Fruit fly (Drosophila melanogaster): Measurements from ENCODE around the gene CG13623.

CG13623 gene

DNA sequence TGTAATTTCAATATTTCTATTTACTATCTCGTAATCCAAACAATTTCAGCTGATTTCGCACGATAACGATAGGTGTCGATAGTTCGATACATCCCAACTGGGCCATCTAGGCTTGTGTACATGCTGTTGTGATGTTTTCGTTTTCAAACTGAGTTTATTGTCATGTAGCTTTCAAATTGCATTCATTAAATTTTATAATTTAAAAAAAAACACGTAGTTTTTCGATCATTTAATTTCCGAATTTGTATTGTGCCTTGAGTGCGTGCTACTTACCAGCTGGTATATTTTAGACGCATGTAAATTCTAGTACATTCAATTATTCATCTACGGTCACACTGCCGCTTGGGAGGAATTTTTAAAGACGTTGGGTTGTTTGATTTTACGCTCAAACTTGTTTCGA lies at the start of gene CG13623, which contains the start of gene ana1:
CG13623 (minus strand) TSS at position 231 of the 400 bp plus-strand sequence.
ana1 (plus strand) TSS at position 249 of the 400 bp plus-strand sequence.
- TF ChIP-seq CG32121 (GFP tag; IDR thresholded peaks at IDR 0.05) (no peak), CG34367 (tag; optimal IDR thresholded peaks at IDR 0.05) (no peak), CG12605 (GFP tag; IDR thresholded peaks at IDR 0.05) (no peak)

DNA sequence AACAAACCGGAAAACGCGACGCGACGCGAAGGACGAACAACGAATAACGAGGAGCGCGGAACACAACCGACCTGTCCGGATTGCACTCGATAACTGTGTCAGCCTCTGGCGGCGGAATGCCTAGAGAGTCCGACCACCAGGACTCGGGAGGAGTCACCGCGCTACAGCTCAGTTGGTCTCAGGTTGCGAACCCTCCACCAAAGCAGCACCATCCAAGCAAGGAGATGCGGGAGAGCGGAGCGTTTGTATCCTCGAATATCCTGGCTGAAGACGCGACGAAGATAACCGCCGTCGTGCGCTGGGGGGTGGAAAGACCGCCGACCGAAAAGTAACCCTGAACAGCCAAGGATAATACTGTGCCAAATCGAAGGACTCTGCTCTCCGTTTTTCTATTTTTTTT lies 47.0 kb upstream of the CG13623 start:
- TF ChIP-seq CG14655 (GFP tag; optimal IDR thresholded peaks at IDR 0.05), result no peak
- no peak for TF ChIP-seq CG9948 (tag; optimal IDR thresholded peaks at IDR 0.05)
- no peak for TF ChIP-seq Ets98B (GFP tag; IDR thresholded peaks at IDR 0.05)
- no peak for TF ChIP-seq D1 (tag; optimal IDR thresholded peaks at IDR 0.05)
- TF ChIP-seq Pif1A (GFP tag; optimal IDR thresholded peaks at IDR 0.05), result no peak
- TF ChIP-seq Pif1B (GFP tag; optimal IDR thresholded peaks at IDR 0.05), result no peak
- no peak for TF ChIP-seq gl (tag; optimal IDR thresholded peaks at IDR 0.05)
- no peak for TF ChIP-seq CG13204 (GFP tag; optimal IDR thresholded peaks at IDR 0.05)
- no peak for TF ChIP-seq CG12605 (GFP tag; IDR thresholded peaks at IDR 0.05)
- no peak for TF ChIP-seq CG4496 (GFP tag; IDR thresholded peaks at IDR 0.05)
- TF ChIP-seq EcR (GFP tag; optimal IDR thresholded peaks at IDR 0.05), result no peak
- TF ChIP-seq Snoo (tag; optimal IDR thresholded peaks at IDR 0.05), result no peak

DNA sequence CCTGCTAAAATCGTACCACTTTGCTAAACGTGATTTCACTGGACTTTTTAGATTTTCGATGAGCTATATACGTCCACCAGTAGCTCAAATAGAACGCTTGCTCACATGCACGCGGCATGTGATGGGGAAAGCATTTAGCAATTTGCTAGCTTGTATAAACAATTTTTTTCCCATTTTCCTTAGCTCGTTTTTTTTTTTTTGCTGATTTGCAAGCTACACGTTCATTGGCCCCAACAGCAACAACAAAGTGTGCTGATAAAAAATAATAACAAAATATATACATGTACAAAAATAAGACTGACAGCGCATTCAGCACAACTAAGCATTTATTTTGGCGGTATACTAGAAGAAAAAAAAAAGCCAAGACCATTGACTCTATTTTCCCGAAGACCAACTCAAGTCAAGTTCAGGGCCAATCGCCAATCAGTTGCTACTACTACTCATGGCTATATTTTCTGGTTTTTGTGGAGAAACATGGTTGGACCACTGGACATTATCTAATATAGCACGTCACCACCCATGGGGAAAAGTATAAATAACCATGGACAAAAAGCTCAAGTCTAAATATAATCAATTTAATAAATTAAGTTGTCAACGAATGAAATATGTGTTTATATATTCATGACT lies 45.5 kb upstream of the CG13623 start:
- TF ChIP-seq fd96Ca (GFP tag; IDR thresholded peaks at IDR 0.05), result no peak
- no peak for TF ChIP-seq CG34367 (tag; optimal IDR thresholded peaks at IDR 0.05)
- no peak for TF ChIP-seq CG12605 (GFP tag; IDR thresholded peaks at IDR 0.05)
- no peak for TF ChIP-seq CG8159 (tag; optimal IDR thresholded peaks at IDR 0.05)
- no peak for TF ChIP-seq D1 (tag; optimal IDR thresholded peaks at IDR 0.05)
- TF ChIP-seq CG9948 (tag; optimal IDR thresholded peaks at IDR 0.05), result no peak
- no peak for TF ChIP-seq EcR (GFP tag; optimal IDR thresholded peaks at IDR 0.05)

DNA sequence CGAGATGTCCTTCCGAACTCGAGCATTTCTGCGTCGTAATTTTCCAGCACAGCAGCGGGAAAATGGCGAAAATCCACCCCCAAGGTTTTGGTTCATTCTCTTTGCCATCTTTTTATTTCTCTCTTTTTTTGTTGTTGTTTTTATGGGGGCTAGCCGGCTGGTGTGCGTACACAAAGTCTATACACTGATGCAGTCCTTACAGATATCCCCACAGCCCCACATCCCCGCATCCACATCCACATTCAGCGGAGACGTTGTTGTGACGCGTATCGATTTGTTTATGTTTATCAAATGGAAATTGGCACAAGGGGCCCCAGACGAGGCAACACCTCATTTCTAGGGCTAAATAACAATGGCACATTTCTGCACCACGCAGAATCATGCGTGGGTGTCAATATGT lies 44.8 kb upstream of the CG13623 start:
- TF ChIP-seq CG15710 (tag; optimal IDR thresholded peaks at IDR 0.05) (no peak), CG12605 (GFP tag; IDR thresholded peaks at IDR 0.05) (no peak), CG8301 (tag; optimal IDR thresholded peaks at IDR 0.05) (no peak), CG32121 (GFP tag; IDR thresholded peaks at IDR 0.05) (no peak), CG13204 (GFP tag; optimal IDR thresholded peaks at IDR 0.05) (no peak), Pif1A (GFP tag; optimal IDR thresholded peaks at IDR 0.05) (no peak), CG34367 (tag; optimal IDR thresholded peaks at IDR 0.05) (no peak), CG8159 (tag; optimal IDR thresholded peaks at IDR 0.05) (no peak), CG14655 (GFP tag; optimal IDR thresholded peaks at IDR 0.05) (no peak), Pif1B (GFP tag; optimal IDR thresholded peaks at IDR 0.05) (no peak), gl (tag; optimal IDR thresholded peaks at IDR 0.05) (no peak), CG10348 (GFP tag; IDR thresholded peaks at IDR 0.05) (no peak)

DNA sequence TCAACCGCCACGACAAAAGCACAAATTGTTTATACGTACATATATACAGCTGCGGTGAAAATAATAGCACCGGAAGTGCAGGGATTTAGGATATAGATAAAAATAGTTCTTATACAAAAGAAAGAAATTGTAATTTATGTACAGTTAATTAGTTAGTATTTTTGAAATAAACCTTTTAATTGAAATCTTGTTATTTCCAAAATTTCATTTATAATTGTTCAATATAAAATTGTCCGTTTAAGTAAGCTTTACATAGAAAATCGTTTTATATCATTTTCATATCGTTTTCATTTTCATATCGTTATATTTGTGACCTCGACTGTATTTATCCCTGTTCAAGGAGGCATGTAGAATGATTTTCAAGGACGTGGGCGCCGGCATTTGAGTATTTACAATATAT lies 43.8 kb upstream of the CG13623 start:
- TF ChIP-seq CG8159 (tag; optimal IDR thresholded peaks at IDR 0.05) (peak; percentile 83), CG10348 (GFP tag; IDR thresholded peaks at IDR 0.05) (no peak), CG13204 (GFP tag; optimal IDR thresholded peaks at IDR 0.05) (no peak), rn (GFP tag; IDR thresholded peaks at IDR 0.05) (no peak), CG4496 (GFP tag; IDR thresholded peaks at IDR 0.05) (no peak), gl (tag; optimal IDR thresholded peaks at IDR 0.05) (no peak), Pif1A (GFP tag; optimal IDR thresholded peaks at IDR 0.05) (no peak), fd96Ca (GFP tag; IDR thresholded peaks at IDR 0.05) (no peak), Snoo (tag; optimal IDR thresholded peaks at IDR 0.05) (peak; percentile 27), CG34367 (tag; optimal IDR thresholded peaks at IDR 0.05) (peak; percentile 33), CG9948 (tag; optimal IDR thresholded peaks at IDR 0.05) (peak; percentile 67), CG32121 (GFP tag; IDR thresholded peaks at IDR 0.05) (no peak), D1 (tag; optimal IDR thresholded peaks at IDR 0.05) (peak; percentile 35), CG12605 (GFP tag; IDR thresholded peaks at IDR 0.05) (no peak), CG17806 (tag; optimal IDR thresholded peaks at IDR 0.05) (peak; percentile 40), CG15710 (tag; optimal IDR thresholded peaks at IDR 0.05) (peak; percentile 70), Ets98B (GFP tag; IDR thresholded peaks at IDR 0.05) (no peak), CG8301 (tag; optimal IDR thresholded peaks at IDR 0.05) (peak; percentile 9), CG14655 (GFP tag; optimal IDR thresholded peaks at IDR 0.05) (peak; percentile 17)

DNA sequence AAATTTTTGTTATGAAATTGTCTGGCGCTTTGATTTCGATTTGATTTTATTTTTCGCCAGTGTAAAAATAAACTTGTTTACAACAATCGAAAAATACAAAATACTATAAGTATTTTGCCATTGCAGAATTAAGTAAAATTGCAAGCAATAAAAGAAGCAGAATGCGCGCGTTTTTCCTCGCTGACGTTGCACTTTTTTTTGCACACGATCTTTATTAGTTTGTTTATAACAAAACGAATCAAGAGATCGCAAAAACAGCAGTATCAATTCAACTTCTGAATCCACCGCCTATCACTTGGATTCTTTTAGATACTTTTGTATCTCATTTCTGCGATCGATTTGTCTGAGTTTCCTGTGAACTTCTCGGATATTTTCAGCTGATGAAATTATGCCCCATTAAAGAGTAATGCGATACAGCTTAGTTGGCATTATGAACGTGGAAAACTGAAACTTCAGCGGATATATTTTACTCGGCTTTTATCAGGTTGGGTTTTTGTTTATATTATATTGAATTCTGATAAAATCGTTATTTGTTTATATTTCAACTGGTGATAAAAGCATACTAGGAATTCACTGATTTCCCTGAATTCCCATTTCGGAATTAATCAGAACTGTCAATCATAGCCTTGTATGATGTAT lies 42.9 kb upstream of the CG13623 start:
- TF ChIP-seq CG12605 (GFP tag; IDR thresholded peaks at IDR 0.05) (no peak), CG14655 (GFP tag; optimal IDR thresholded peaks at IDR 0.05) (no peak), CG15710 (tag; optimal IDR thresholded peaks at IDR 0.05) (no peak), CG34367 (tag; optimal IDR thresholded peaks at IDR 0.05) (no peak), CG8159 (tag; optimal IDR thresholded peaks at IDR 0.05) (no peak), Ets98B (GFP tag; IDR thresholded peaks at IDR 0.05) (no peak), Pif1B (GFP tag; optimal IDR thresholded peaks at IDR 0.05) (no peak), CG10348 (GFP tag; IDR thresholded peaks at IDR 0.05) (no peak), Snoo (tag; optimal IDR thresholded peaks at IDR 0.05) (no peak), Pif1A (GFP tag; optimal IDR thresholded peaks at IDR 0.05) (no peak), CG9948 (tag; optimal IDR thresholded peaks at IDR 0.05) (no peak), rn (GFP tag; IDR thresholded peaks at IDR 0.05) (no peak), EcR (GFP tag; optimal IDR thresholded peaks at IDR 0.05) (no peak), CG13204 (GFP tag; optimal IDR thresholded peaks at IDR 0.05) (no peak), CG8301 (tag; optimal IDR thresholded peaks at IDR 0.05) (no peak), D1 (tag; optimal IDR thresholded peaks at IDR 0.05) (no peak), fd96Ca (GFP tag; IDR thresholded peaks at IDR 0.05) (no peak), CG32121 (GFP tag; IDR thresholded peaks at IDR 0.05) (no peak), CG4496 (GFP tag; IDR thresholded peaks at IDR 0.05) (no peak), gl (tag; optimal IDR thresholded peaks at IDR 0.05) (no peak)

Data from whole organism, pupa.